Worm (Caenorhabditis elegans) whole organism, midembryonic: ENCODE results near the gene ttr-34.

Experiments
- T22C8.4 ChIP-seq: fragments of 200-800 bp; sonication (Bioruptor generic); IDR thresholded peaks from 2 replicates; pipeline ENCODE4 v1.3.6; 2022; ENCODE audit warnings: missing genetic modification characterization, missing compliant biosample characterization
- cog-1 ChIP-seq: sonication (generic microtip); optimal IDR thresholded peaks from 2 replicates; lab custom pipeline; 2016; ENCODE audit warnings: missing genetic modification characterization, missing compliant biosample characterization
- flt-1 ChIP-seq: fragments of 200-800 bp; sonication (Bioruptor generic); IDR thresholded peaks from 2 replicates; pipeline ENCODE4 v1.3.6; 2022; ENCODE audit warnings: missing genetic modification characterization, missing compliant biosample characterization
- klf-2 ChIP-seq: fragments of 200-800 bp; sonication (Bioruptor generic); conservative IDR thresholded peaks from 2 replicates; pipeline ENCODE4 v1.3.6; 2022; ENCODE audit warnings: missing genetic modification reagents, missing genetic modification characterization, missing compliant biosample characterization
- med-1 ChIP-seq: sonication (generic microtip); optimal IDR thresholded peaks from 2 replicates; lab custom pipeline; 2017; ENCODE audit warnings: missing genetic modification characterization, mild to moderate bottlenecking, missing compliant biosample characterization, antibody characterized with exemption, missing genetic modification reagents; ENCODE audit not compliant: insufficient read depth
- ref-1 ChIP-seq: fragments of 200-800 bp; sonication (Bioruptor generic); conservative IDR thresholded peaks from 2 replicates; pipeline ENCODE4 v1.3.6; 2022; ENCODE audit warnings: missing genetic modification reagents, missing genetic modification characterization, missing compliant biosample characterization
- tab-1 ChIP-seq: fragments of 200-800 bp; sonication (Bioruptor generic); IDR thresholded peaks from 2 replicates; pipeline ENCODE4 v1.3.6; 2022; ENCODE audit warnings: missing genetic modification characterization, missing compliant biosample characterization
- ztf-23 ChIP-seq: fragments of 200-800 bp; sonication (Bioruptor generic); IDR thresholded peaks from 2 replicates; pipeline ENCODE4 v1.3.6; 2022; ENCODE audit warnings: missing genetic modification reagents, missing genetic modification characterization, missing compliant biosample characterization
- ztf-29 ChIP-seq: fragments of 200-800 bp; sonication (Bioruptor generic); IDR thresholded peaks from 2 replicates; pipeline ENCODE4 v1.3.6; 2022; ENCODE audit warnings: missing genetic modification reagents, missing genetic modification characterization, missing compliant biosample characterization

Gene ttr-34

DNA sequence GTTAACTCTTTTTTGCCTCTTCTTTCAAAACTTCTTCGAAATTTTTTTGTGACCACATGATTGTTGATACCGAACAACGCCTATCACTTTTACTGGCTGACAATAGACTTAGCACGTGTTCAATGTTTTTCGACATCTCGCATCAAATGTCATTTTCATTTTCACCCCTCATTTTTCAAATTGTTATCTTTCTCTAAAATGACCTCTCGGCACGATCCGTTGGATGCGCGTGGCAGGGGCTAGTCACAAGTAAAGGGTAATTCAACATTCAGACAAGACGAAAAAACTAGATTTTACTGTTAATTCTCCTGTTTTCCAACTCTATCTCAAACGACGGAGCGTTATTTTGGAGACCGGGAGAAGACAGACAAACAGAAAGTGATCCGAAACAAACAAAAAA lies 26.1 kb upstream of the ttr-34 start, which contains the start of gene F17H10.2:
TSS of gene F17H10.2 (plus strand) at position 316 of the 400 bp plus-strand sequence.
- no peak for TF ChIP-seq ref-1 (GFP tag; lab: Robert Waterston, UW)
- TF ChIP-seq med-1 = no peak
- no peak for TF ChIP-seq T22C8.4 (GFP tag; lab: Robert Waterston, UW)
- TF ChIP-seq ztf-23 (GFP tag; lab: Robert Waterston, UW) = no peak
- no peak for TF ChIP-seq flt-1 (GFP tag; lab: Robert Waterston, UW)
- TF ChIP-seq tab-1 (GFP tag; lab: Robert Waterston, UW) = no peak

DNA sequence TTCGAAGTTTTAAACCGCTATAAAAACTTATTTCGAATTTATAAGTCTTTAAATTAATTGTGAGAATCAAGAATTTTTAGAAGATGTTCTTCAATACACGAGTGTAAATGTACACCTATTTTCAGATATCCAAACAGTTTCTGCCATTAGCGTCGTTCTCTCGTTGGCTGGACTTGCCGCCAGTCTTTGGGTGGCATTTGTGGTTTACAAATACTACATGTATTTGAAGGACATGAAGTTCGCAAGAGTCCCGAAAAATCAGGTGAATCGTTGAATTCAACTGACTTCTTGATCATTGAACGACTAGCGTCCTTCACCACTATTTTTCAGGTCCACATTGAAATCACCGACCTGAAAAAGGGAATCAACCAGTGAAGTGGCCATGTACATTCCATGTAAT lies 23.9 kb upstream of the ttr-34 start:
- TF ChIP-seq klf-2 (GFP tag; lab: Robert Waterston, UW) = no peak
- no peak for TF ChIP-seq tab-1 (GFP tag; lab: Robert Waterston, UW)
- TF ChIP-seq cog-1 = no peak
- TF ChIP-seq flt-1 (GFP tag; lab: Robert Waterston, UW) = no peak
- TF ChIP-seq ztf-23 (GFP tag; lab: Robert Waterston, UW) = no peak
- TF ChIP-seq T22C8.4 (GFP tag; lab: Robert Waterston, UW) = no peak
- TF ChIP-seq ref-1 (GFP tag; lab: Robert Waterston, UW) = no peak
- TF ChIP-seq med-1 = no peak
- no peak for TF ChIP-seq ztf-29 (GFP tag; lab: Robert Waterston, UW)

DNA sequence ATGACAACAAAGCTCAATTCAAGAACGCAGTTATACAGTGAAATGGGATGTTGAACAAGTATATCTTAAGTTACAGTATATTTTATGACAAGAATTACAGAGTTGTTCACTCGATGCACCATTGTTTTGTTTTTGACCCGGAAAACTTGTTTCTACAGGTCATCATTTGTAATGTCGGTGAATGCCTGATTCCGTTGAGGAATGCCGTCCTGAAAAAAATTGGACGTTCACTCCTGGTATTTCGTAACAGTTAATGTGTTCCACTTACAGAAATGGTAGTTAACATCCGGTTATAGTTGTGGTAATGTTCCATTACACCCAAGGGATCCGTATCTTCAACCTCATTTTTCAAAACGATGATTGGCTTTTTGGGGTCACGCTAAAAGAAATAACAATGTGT lies 23.2 kb upstream of the ttr-34 start:
- TF ChIP-seq flt-1 (GFP tag; lab: Robert Waterston, UW) = no peak
- no peak for TF ChIP-seq ref-1 (GFP tag; lab: Robert Waterston, UW)
- TF ChIP-seq med-1 = no peak
- TF ChIP-seq klf-2 (GFP tag; lab: Robert Waterston, UW) = no peak
- TF ChIP-seq ztf-23 (GFP tag; lab: Robert Waterston, UW) = no peak
- no peak for TF ChIP-seq cog-1
- TF ChIP-seq tab-1 (GFP tag; lab: Robert Waterston, UW) = no peak
- TF ChIP-seq T22C8.4 (GFP tag; lab: Robert Waterston, UW) = no peak
- no peak for TF ChIP-seq ztf-29 (GFP tag; lab: Robert Waterston, UW)

DNA sequence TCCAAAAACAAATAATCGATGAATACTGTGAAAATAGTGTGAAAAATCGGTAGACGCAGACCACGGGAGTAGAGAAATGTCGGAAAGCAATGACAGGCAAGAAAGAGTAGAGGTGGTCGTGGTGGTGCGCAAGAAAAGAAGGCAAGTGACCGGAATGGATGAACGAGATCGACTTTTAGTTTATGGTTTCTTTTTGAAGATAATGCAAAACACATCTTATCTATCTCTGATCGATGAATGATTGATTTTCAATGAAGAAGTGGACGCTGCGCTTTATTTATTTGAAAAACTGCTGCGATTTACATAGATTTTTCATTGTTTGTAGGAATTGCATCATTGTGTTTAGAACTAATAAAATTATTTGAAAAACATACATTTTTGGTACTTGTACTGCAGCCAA lies 19.7 kb upstream of the ttr-34 start:
- TF ChIP-seq ztf-29 (GFP tag; lab: Robert Waterston, UW) = no peak
- no peak for TF ChIP-seq tab-1 (GFP tag; lab: Robert Waterston, UW)
- TF ChIP-seq ref-1 (GFP tag; lab: Robert Waterston, UW) = no peak
- TF ChIP-seq T22C8.4 (GFP tag; lab: Robert Waterston, UW) = peak; percentile 42; the same call in 1 of the 2 replicates
- no peak for TF ChIP-seq cog-1

DNA sequence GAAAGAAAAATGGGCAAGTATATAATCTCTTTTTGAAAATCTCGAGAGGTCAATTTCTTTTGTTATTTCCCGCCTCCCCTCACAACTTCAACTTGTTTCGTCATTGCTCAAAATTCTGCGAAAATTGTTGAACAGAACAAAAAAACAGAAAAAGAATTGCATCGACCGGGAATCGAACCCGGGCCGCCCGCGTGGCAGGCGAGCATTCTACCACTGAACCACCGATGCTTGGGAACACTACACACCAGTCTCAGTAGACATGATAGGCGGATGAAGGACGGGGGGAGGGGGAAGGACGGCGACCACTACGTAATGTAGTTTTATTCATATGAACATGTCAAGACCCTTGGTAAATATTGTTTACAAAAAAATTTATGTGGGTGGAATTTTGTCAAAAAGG lies 18.5 kb upstream of the ttr-34 start:
- TF ChIP-seq tab-1 (GFP tag; lab: Robert Waterston, UW) = peak; percentile 99
- peak; percentile 97 for TF ChIP-seq ref-1 (GFP tag; lab: Robert Waterston, UW)
- peak; percentile 97 for TF ChIP-seq klf-2 (GFP tag; lab: Robert Waterston, UW)
- TF ChIP-seq med-1 = peak; percentile 75
- TF ChIP-seq flt-1 (GFP tag; lab: Robert Waterston, UW) = peak; percentile 99
- peak; percentile 56 for TF ChIP-seq cog-1
- peak; percentile 97 for TF ChIP-seq T22C8.4 (GFP tag; lab: Robert Waterston, UW)
- TF ChIP-seq ztf-29 (GFP tag; lab: Robert Waterston, UW) = peak; percentile 94
- TF ChIP-seq ztf-23 (GFP tag; lab: Robert Waterston, UW) = peak; percentile 96

DNA sequence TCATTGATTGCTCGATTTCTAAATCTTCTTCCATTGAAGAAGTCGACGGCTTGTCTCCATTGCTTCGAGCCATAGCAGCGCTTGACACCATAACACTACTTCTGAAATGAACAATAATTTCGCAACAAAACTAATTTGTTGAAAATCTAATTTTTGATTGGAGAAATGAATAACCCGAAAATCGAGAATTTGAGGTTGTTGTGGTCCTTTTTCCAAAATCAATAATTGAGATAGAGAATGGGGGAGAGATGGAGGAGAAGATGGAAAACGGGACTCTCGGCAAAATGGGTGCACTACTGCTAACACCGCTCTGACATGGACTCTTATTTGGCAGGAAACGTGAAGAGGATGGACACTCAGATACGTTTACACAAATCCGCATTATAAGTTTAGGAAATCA lies 17.4 kb upstream of the ttr-34 start, which contains the start of gene snx-17:
TSS of gene snx-17 (minus strand) at position 101 of the 400 bp plus-strand sequence.
- TF ChIP-seq klf-2 (GFP tag; lab: Robert Waterston, UW) (no peak), tab-1 (GFP tag; lab: Robert Waterston, UW) (no peak), cog-1 (no peak), ztf-23 (GFP tag; lab: Robert Waterston, UW) (no peak), ref-1 (GFP tag; lab: Robert Waterston, UW) (no peak), med-1 (no peak), ztf-29 (GFP tag; lab: Robert Waterston, UW) (no peak), flt-1 (GFP tag; lab: Robert Waterston, UW) (no peak), T22C8.4 (GFP tag; lab: Robert Waterston, UW) (no peak)

DNA sequence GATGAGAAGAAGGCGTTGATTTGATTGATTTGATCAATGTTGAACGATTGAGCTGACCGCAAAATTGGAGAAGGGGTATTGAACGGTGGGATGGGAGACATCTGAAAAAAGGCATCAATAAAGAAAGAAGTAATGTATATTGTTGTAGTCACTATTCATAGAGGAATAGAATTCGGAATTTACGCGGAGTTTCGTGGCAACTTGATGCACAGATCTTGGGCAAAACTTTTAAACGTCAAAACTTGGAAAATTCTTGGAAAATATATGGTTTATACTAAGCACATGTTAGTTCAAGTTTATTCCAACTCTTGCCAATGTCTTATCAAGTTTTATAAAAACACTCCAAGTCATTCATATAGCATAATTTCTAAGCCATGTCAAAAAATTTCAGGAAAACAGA lies 13.2 kb upstream of the ttr-34 start, which contains the start of gene F17H10.4:
TSS of gene F17H10.4 (minus strand) at position 101 of the 400 bp plus-strand sequence.
- TF ChIP-seq ref-1 (GFP tag; lab: Robert Waterston, UW) (no peak), med-1 (no peak)

DNA sequence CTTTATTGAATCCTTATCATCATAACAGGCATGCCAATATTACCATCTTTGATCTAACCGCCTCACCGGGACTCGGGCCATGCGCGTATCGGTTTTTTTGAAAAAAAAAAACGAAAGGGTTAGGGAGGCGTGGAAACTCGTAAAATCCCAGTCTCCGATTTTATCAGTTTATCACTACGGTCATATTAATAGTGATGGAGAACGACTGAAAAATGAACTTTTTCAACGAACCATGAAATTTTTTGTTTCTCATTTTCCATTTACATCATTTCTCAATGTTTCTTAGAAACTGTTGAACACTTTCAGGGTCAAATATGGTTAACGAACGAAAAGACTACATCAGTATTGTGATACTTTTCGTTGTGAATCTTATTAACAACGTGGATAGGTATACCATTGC lies 9.6 kb upstream of the ttr-34 start, which contains the start of gene spin-3:
TSS of gene spin-3 (plus strand) at position 301 of the 400 bp plus-strand sequence.
- TF ChIP-seq flt-1 (GFP tag; lab: Robert Waterston, UW) (no peak), ztf-29 (GFP tag; lab: Robert Waterston, UW) (no peak), klf-2 (GFP tag; lab: Robert Waterston, UW) (no peak), cog-1 (no peak), ztf-23 (GFP tag; lab: Robert Waterston, UW) (no peak), ref-1 (GFP tag; lab: Robert Waterston, UW) (no peak), med-1 (no peak), tab-1 (GFP tag; lab: Robert Waterston, UW) (no peak), T22C8.4 (GFP tag; lab: Robert Waterston, UW) (no peak)

DNA sequence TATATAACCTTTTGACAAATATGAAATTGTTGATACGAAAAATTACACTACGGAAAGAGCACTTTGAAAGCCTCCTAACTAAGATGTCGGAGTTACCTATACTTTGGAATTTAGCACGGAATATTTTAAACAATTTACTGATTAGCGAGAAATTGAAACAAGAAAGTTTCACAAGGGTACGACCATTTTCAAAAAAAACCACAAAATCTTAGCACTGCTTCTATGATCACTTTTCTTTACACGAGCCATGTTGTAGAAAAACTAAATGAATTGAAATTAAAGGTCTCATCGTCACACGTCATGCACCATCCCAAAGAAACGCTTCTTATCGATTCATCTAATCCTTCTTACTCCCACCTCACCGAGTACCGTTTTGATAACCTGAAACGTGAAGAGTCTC lies 4.8 kb upstream of the ttr-34 start, which contains the start of gene F09A5.2:
TSS of gene F09A5.2 (plus strand) at position 301 of the 400 bp plus-strand sequence.
- TF ChIP-seq ref-1 (GFP tag; lab: Robert Waterston, UW) (no peak), ztf-23 (GFP tag; lab: Robert Waterston, UW) (no peak), flt-1 (GFP tag; lab: Robert Waterston, UW) (no peak), T22C8.4 (GFP tag; lab: Robert Waterston, UW) (no peak), med-1 (no peak), cog-1 (no peak)

DNA sequence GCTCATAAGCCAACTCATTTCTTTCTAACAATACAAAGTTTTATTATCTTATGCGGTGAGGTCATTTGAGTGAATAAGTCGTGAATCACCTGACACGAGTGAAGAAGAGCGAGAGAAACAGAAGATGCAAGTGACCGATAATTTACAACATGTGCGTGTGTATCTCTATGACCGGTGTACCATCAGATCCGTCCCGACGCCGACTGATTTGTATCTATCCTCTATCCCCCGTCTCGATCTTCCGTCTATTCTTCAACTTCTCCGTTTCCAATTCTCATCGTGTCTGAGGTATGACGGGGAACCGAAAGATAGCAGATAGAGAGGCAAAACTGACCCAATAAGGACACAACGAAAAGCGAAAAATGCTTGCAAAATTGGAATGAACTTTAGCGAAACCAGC lies 1.8 kb downstream of the ttr-34 start, which contains the start of gene F09A5.3:
TSS of gene F09A5.3 (plus strand) at position 162 of the 400 bp plus-strand sequence.
- TF ChIP-seq ztf-29 (GFP tag; lab: Robert Waterston, UW) = no peak
- TF ChIP-seq ref-1 (GFP tag; lab: Robert Waterston, UW) = no peak
- peak; percentile 8 for TF ChIP-seq cog-1
